Worm (Caenorhabditis elegans) whole organism, early embryonic: ENCODE results near the gene T25D3.3.

ENCODE experiments used
- B0310.2 ChIP-seq: sonication (generic microtip); optimal IDR thresholded peaks from 2 replicates; lab custom pipeline; 2016; ENCODE audit warnings: mild to moderate bottlenecking, missing genetic modification characterization, missing compliant biosample characterization
- aly-1 ChIP-seq: sonication (generic microtip); optimal IDR thresholded peaks from 2 replicates; lab custom pipeline; 2016; ENCODE audit warnings: missing genetic modification characterization, missing compliant biosample characterization
- ama-1 ChIP-seq: fragments of 150-350 bp; optimal IDR thresholded peaks from 2 replicates; lab custom pipeline; 2014
- ets-7 ChIP-seq: sonication (generic microtip); optimal IDR thresholded peaks from 2 replicates; lab custom pipeline; 2016; ENCODE audit warnings: missing genotype, missing genetic modification characterization, missing compliant biosample characterization
- flt-1 ChIP-seq: fragments of 200-800 bp; sonication (Bioruptor generic); IDR thresholded peaks from 2 replicates; pipeline ENCODE4 v1.3.6; 2022; ENCODE audit warnings: missing genetic modification characterization, missing compliant biosample characterization
- hmbx-1 ChIP-seq: sonication (generic microtip); optimal IDR thresholded peaks from 2 replicates; lab custom pipeline; 2016; ENCODE audit warnings: mild to moderate bottlenecking, missing genetic modification characterization, missing compliant biosample characterization
- tbx-11 ChIP-seq: fragments of 200-800 bp; sonication (Bioruptor generic); IDR thresholded peaks from 2 replicates; pipeline ENCODE4 v1.3.6; 2022; ENCODE audit warnings: missing genetic modification characterization, missing compliant biosample characterization
- tbx-37 ChIP-seq: fragments of 200-800 bp; sonication (Bioruptor generic); conservative IDR thresholded peaks from 2 replicates; pipeline ENCODE4 v1.3.6; 2022; ENCODE audit warnings: missing genetic modification reagents, missing genetic modification characterization, missing compliant biosample characterization
- tra-4 ChIP-seq: sonication (generic microtip); optimal IDR thresholded peaks from 2 replicates; lab custom pipeline; 2017; ENCODE audit warnings: missing genetic modification characterization, missing compliant biosample characterization

ce11 chrII:133548-134275 lies 18.7 kb upstream of the T25D3.3 start, which contains the start of gene cwn-1:
- TF ChIP-seq ama-1 (lab: Kevin White, UChicago) (no peak), aly-1 (no peak), flt-1 (GFP tag; lab: Robert Waterston, UW) (no peak), hmbx-1 (tag; lab: Kevin White, UChicago) (no peak), tbx-37 (GFP tag; lab: Robert Waterston, UW) (no peak), B0310.2 (tag; lab: Kevin White, UChicago) (no peak), ets-7 (tag; lab: Kevin White, UChicago) (no peak), tbx-11 (no peak), tra-4 (tag; lab: Kevin White, UChicago) (no peak)
